Worm (Caenorhabditis elegans) whole organism, L1 larva: ENCODE data around the gene T06D8.2.

ENCODE experiments used
- aha-1 ChIP-seq: fragments of 150-350 bp; optimal IDR thresholded peaks from 2 replicates; lab custom pipeline; 2014; ENCODE audit warnings: missing biosample characterization, missing genetic modification characterization
- aly-2 ChIP-seq: fragments of 150-350 bp; optimal IDR thresholded peaks from 2 replicates; lab custom pipeline; 2014; ENCODE audit warnings: missing biosample characterization, missing genetic modification characterization
- ama-1 ChIP-seq: fragments of 150-350 bp; optimal IDR thresholded peaks from 2 replicates; lab custom pipeline; 2014
- blmp-1 ChIP-seq: fragments of 150-350 bp; optimal IDR thresholded peaks from 2 replicates; lab custom pipeline; 2014; ENCODE audit warnings: missing biosample characterization, missing genetic modification characterization
- ceh-8 ChIP-seq: fragments of 200-800 bp; sonication (Bioruptor generic); optimal IDR thresholded peaks from 2 replicates; lab custom pipeline; 2018; ENCODE audit warnings: mild to moderate bottlenecking, missing genetic modification characterization, moderate library complexity, missing compliant biosample characterization
- ceh-82 ChIP-seq, 3 experiments: fragments of 150-350 bp in 1 of 3; sonication (generic microtip) in 2 of 3; optimal IDR thresholded peaks; 2 replicates each; lab custom pipeline; 2014 to 2017; ENCODE audit warnings: missing biosample characterization in 3 of 3, missing genetic modification characterization in 3 of 3
- ceh-88 ChIP-seq: fragments of 200-800 bp; sonication (Bioruptor generic); IDR thresholded peaks from 2 replicates; pipeline ENCODE4 v1.3.6; 2022; ENCODE audit warnings: missing genetic modification characterization, missing compliant biosample characterization
- ces-1 ChIP-seq: fragments of 150-350 bp; optimal IDR thresholded peaks from 2 replicates; lab custom pipeline; 2014; ENCODE audit warnings: missing biosample characterization, missing genetic modification reagents, missing genetic modification characterization
- dpl-1 ChIP-seq, 3 experiments: fragments of 150-350 bp in 2 of 3; sonication (generic microtip) in 1 of 3; optimal IDR thresholded peaks; 2 replicates each; lab custom pipeline; 2014 to 2017; ENCODE audit warnings: missing biosample characterization in 3 of 3, missing genetic modification characterization in 3 of 3, missing genetic modification reagents in 3 of 3
- efl-1 ChIP-seq, 4 experiments: fragments of 150-350 bp; optimal IDR thresholded peaks in 3 of 4; peaks in 1 of 4; 1 replicate in 1 of 4; 2 replicates in 3 of 4; lab custom pipeline; 2014; ENCODE audit warnings: missing biosample characterization in 2 of 4, missing genetic modification characterization in 2 of 4, missing genetic modification reagents in 2 of 4
- egl-13 ChIP-seq: sonication (generic microtip); optimal IDR thresholded peaks from 2 replicates; lab custom pipeline; 2016; ENCODE audit warnings: missing genotype, missing genetic modification reagents, missing genetic modification characterization, missing compliant biosample characterization
- elt-3 ChIP-seq, 6 experiments: fragments of 150-350 bp in 1 of 6; sonication (generic microtip); optimal IDR thresholded peaks; 2 replicates each; lab custom pipeline; 2017 to 2018; ENCODE audit warnings: missing biosample characterization in 6 of 6, missing genetic modification characterization in 6 of 6, inconsistent platforms in 1 of 6
- fkh-4 ChIP-seq: sonication (generic microtip); optimal IDR thresholded peaks from 2 replicates; lab custom pipeline; 2016; ENCODE audit warnings: missing compliant biosample characterization, missing genetic modification characterization, borderline replicate concordance
- lin-14 ChIP-seq: fragments of 200-800 bp; sonication (Bioruptor generic); optimal IDR thresholded peaks from 2 replicates; lab custom pipeline; 2018; ENCODE audit warnings: mild to moderate bottlenecking, missing genetic modification characterization, moderate library complexity, missing compliant biosample characterization
- lin-35 ChIP-seq, 2 experiments: fragments of 150-350 bp; optimal IDR thresholded peaks; 2 replicates each; lab custom pipeline; 2014; ENCODE audit warnings: missing biosample characterization in 2 of 2, missing genetic modification characterization in 2 of 2, missing genetic modification reagents in 2 of 2
- lin-39 ChIP-seq: fragments of 150-350 bp; optimal IDR thresholded peaks from 2 replicates; lab custom pipeline; 2014; ENCODE audit warnings: missing biosample characterization, missing genetic modification reagents, missing genetic modification characterization
- lsy-2 ChIP-seq, 2 experiments: fragments of 150-350 bp; optimal IDR thresholded peaks; 2 replicates each; lab custom pipeline; 2014; ENCODE audit warnings: missing biosample characterization in 2 of 2, missing genetic modification characterization in 2 of 2
- mef-2 ChIP-seq: fragments of 150-350 bp; optimal IDR thresholded peaks from 2 replicates; lab custom pipeline; 2014; ENCODE audit warnings: missing biosample characterization, missing genetic modification characterization
- mep-1 ChIP-seq: fragments of 150-350 bp; optimal IDR thresholded peaks from 2 replicates; lab custom pipeline; 2014; ENCODE audit warnings: missing biosample characterization, missing genetic modification characterization
- nhr-20 ChIP-seq: sonication (generic microtip); optimal IDR thresholded peaks from 2 replicates; lab custom pipeline; 2016; ENCODE audit warnings: mild to moderate bottlenecking, missing genetic modification characterization, missing compliant biosample characterization
- nhr-28 ChIP-seq: fragments of 150-350 bp; optimal IDR thresholded peaks from 2 replicates; lab custom pipeline; 2014; ENCODE audit warnings: missing biosample characterization, missing genetic modification characterization
- nhr-47 ChIP-seq: sonication (generic microtip); optimal IDR thresholded peaks from 2 replicates; lab custom pipeline; 2016; ENCODE audit warnings: mild to moderate bottlenecking, missing genetic modification characterization, moderate library complexity, missing compliant biosample characterization
- nhr-71 ChIP-seq: sonication (generic microtip); optimal IDR thresholded peaks from 2 replicates; lab custom pipeline; 2016; ENCODE audit warnings: mild to moderate bottlenecking, missing genetic modification characterization, moderate library complexity, missing compliant biosample characterization
- nhr-84 ChIP-seq: sonication (generic microtip); optimal IDR thresholded peaks from 2 replicates; lab custom pipeline; 2017; ENCODE audit warnings: missing biosample characterization, missing genetic modification characterization
- rnt-1 ChIP-seq: sonication (generic microtip); optimal IDR thresholded peaks from 2 replicates; lab custom pipeline; 2016; ENCODE audit warnings: mild to moderate bottlenecking, missing genetic modification characterization, moderate library complexity, missing compliant biosample characterization
- skn-1 ChIP-seq: fragments of 150-350 bp; optimal IDR thresholded peaks from 2 replicates; lab custom pipeline; 2014; ENCODE audit warnings: missing biosample characterization, missing genetic modification characterization
- snpc-4 ChIP-seq: fragments of 150-350 bp; optimal IDR thresholded peaks from 2 replicates; lab custom pipeline; 2014; ENCODE audit warnings: missing biosample characterization, missing genetic modification characterization
- snu-23 ChIP-seq: sonication (generic microtip); optimal IDR thresholded peaks from 2 replicates; lab custom pipeline; 2016; ENCODE audit warnings: missing genetic modification characterization, missing compliant biosample characterization
- sox-4 ChIP-seq: sonication (generic microtip); optimal IDR thresholded peaks from 2 replicates; lab custom pipeline; 2016; ENCODE audit warnings: missing genetic modification characterization, missing compliant biosample characterization
- sup-37 ChIP-seq: fragments of 200-800 bp; sonication (Bioruptor generic); optimal IDR thresholded peaks from 2 replicates; lab custom pipeline; 2018; ENCODE audit warnings: mild to moderate bottlenecking, missing genetic modification characterization, missing compliant biosample characterization
- swsn-7 ChIP-seq: sonication (generic microtip); optimal IDR thresholded peaks from 2 replicates; lab custom pipeline; 2016; ENCODE audit warnings: missing genetic modification characterization, missing compliant biosample characterization
- tlp-1 ChIP-seq: fragments of 150-350 bp; optimal IDR thresholded peaks from 2 replicates; lab custom pipeline; 2014; ENCODE audit warnings: missing biosample characterization, missing genetic modification characterization
- unc-86 ChIP-seq: sonication (generic microtip); optimal IDR thresholded peaks from 2 replicates; lab custom pipeline; 2016; ENCODE audit warnings: missing genetic modification characterization, missing compliant biosample characterization
- xbp-1 ChIP-seq: sonication (generic microtip); optimal IDR thresholded peaks from 2 replicates; lab custom pipeline; 2016; ENCODE audit warnings: missing genetic modification characterization, missing compliant biosample characterization
- zag-1 ChIP-seq: fragments of 150-350 bp; optimal IDR thresholded peaks from 2 replicates; lab custom pipeline; 2014; ENCODE audit warnings: missing biosample characterization, missing genetic modification characterization

The T06D8.2 gene

ce11 chrII:11224045-11224481 is 2.4 kb upstream of the T06D8.2 start (continued):
- TF ChIP-seq zag-1 (no peak), ceh-8 (GFP tag; lab: Kevin White, UChicago) (no peak)
- TF ChIP-seq, all 84 proteins: peak for 48

- TF ChIP-seq snpc-4 (tag; lab: Kevin White, UChicago), result no peak
- TF ChIP-seq unc-86, result no peak
- no peak for TF ChIP-seq sox-4 (tag; lab: Kevin White, UChicago)
- no peak for TF ChIP-seq mef-2 (tag; lab: Kevin White, UChicago)
- TF ChIP-seq xbp-1, result no peak
- no peak for TF ChIP-seq ces-1 (GFP tag; lab: Kevin White, UChicago)
- TF ChIP-seq efl-1 (optimal IDR thresholded peaks at IDR 0.05; lab: Kevin White, UChicago), result peak in 1 of 2 experiments; percentile 5
- no peak for TF ChIP-seq efl-1 (GFP tag; optimal IDR thresholded peaks at IDR 0.05 in 1 of 2; lab: Kevin White, UChicago)
- no peak for TF ChIP-seq aha-1
- TF ChIP-seq rnt-1 (tag; lab: Kevin White, UChicago), result peak; percentile 17
- no peak for TF ChIP-seq sup-37 (GFP tag; lab: Kevin White, UChicago)
- no peak for TF ChIP-seq ama-1 (lab: Kevin White, UChicago)
- no peak for TF ChIP-seq lin-35 (GFP tag; optimal IDR thresholded peaks at IDR 0.05; lab: Kevin White, UChicago)
- no peak for TF ChIP-seq egl-13 (tag; lab: Kevin White, UChicago)
- TF ChIP-seq fkh-4, result no peak
- TF ChIP-seq nhr-28, result no peak
- TF ChIP-seq blmp-1 (tag; lab: Kevin White, UChicago), result no peak
- TF ChIP-seq ceh-88 (GFP tag; lab: Robert Waterston, UW), result no peak
- TF ChIP-seq aly-2, result no peak
- no peak for TF ChIP-seq ceh-82 (tag; optimal IDR thresholded peaks at IDR 0.05; lab: Kevin White, UChicago)
- TF ChIP-seq nhr-71 (tag; lab: Kevin White, UChicago), result no peak
- TF ChIP-seq lin-14, result peak; percentile 4
- no peak for TF ChIP-seq nhr-20
These were observed 8.3 kb downstream of the T06D8.2 start, which contains the start of gene cox-15 for ce11 chrII:11234751-11235150. cox-15 (minus strand) TSS chrII:11234952.

DNA sequence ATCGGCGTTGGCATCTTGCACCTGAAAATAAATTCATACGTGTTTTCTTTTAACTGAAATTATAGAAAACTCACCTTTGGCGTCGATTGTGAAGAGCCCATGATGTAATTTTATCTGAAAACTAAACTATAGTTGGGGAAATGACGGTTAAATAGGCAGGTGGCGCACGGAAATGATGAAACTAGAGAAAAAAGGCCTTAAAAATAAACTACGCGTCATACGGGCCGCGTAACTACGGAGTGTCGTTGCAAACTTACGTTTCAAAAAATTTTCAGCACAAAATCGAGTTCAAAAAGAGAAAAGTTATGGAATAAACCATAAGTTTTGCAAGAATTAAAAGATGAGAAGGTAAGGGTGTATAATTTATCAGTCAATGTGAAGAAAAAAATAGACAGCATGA is 9.8 kb downstream of the T06D8.2 start, which contains the start of gene cchl-1:
cchl-1 (minus strand) TSS at position 114 of the 400 bp plus-strand sequence.
- TF ChIP-seq lin-35 (GFP tag; optimal IDR thresholded peaks at IDR 0.05; lab: Kevin White, UChicago) (peak; percentile 28 to 47), elt-3 (tag; optimal IDR thresholded peaks at IDR 0.05; lab: Kevin White, UChicago) (no peak), mep-1 (tag; lab: Kevin White, UChicago) (peak; percentile 0), efl-1 (optimal IDR thresholded peaks at IDR 0.05; lab: Kevin White, UChicago) (peak; percentile 15 to 27), efl-1 (GFP tag; optimal IDR thresholded peaks at IDR 0.05 in 1 of 2; lab: Kevin White, UChicago) (peak; percentile 37 to 58), dpl-1 (GFP tag; optimal IDR thresholded peaks at IDR 0.05; lab: Kevin White, UChicago) (peak in 2 of 3 experiments; percentile 3 to 37), ama-1 (lab: Kevin White, UChicago) (peak; percentile 27), swsn-7 (tag; lab: Kevin White, UChicago) (no peak), nhr-47 (no peak), lsy-2 (tag; optimal IDR thresholded peaks at IDR 0.05; lab: Kevin White, UChicago) (peak in 1 of 2 experiments; percentile 31), skn-1 (tag; lab: Kevin White, UChicago) (peak; percentile 4), snu-23 (GFP tag; lab: Kevin White, UChicago) (peak; percentile 7), nhr-84 (tag; lab: Kevin White, UChicago) (no peak), nhr-20 (peak; percentile 90), tlp-1 (tag; lab: Kevin White, UChicago) (no peak)

DNA sequence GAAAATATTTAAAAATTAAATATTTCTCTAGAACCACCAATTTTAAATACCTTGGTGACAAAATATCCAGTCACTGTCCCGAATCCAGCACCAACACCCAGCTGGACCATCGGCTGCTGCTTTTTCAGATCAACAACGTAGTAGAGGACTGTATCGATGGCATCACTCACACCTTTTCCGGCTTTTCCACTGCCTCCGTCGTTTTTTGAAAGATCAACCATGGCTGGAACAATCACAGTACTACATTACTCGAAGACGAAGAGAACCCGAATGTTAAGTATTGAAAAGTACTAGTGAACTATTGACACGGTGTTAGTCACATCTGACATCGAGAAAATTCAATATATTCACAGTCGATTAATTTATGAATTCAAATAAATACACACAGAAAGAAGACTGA is 10.6 kb downstream of the T06D8.2 start, which contains the start of gene fndc-1:
fndc-1 (minus strand) TSS at position 227 of the 400 bp plus-strand sequence.
- TF ChIP-seq lin-39 (tag; lab: Kevin White, UChicago), result no peak
- TF ChIP-seq ama-1 (lab: Kevin White, UChicago), result peak; percentile 1
